Worm (Caenorhabditis elegans) whole organism, L1 larva: Measurements from ENCODE around the gene Y49F6C.2.

Source experiments
- C04F5.9 ChIP-seq: sonication (generic microtip); optimal IDR thresholded peaks from 2 replicates; lab custom pipeline; 2016; ENCODE audit warnings: missing genetic modification characterization, missing compliant biosample characterization
- F16B12.6 ChIP-seq: fragments of 150-350 bp; optimal IDR thresholded peaks from 2 replicates; lab custom pipeline; 2014; ENCODE audit warnings: missing biosample characterization, missing genetic modification characterization
- lin-13 ChIP-seq: fragments of 150-350 bp; optimal IDR thresholded peaks from 2 replicates; lab custom pipeline; 2014; ENCODE audit warnings: missing biosample characterization, missing genetic modification reagents, missing genetic modification characterization
- lin-35 ChIP-seq, 2 experiments: fragments of 150-350 bp; optimal IDR thresholded peaks; 2 replicates each; lab custom pipeline; 2014; ENCODE audit warnings: missing biosample characterization in 2 of 2, missing genetic modification characterization in 2 of 2, missing genetic modification reagents in 2 of 2
- lin-39 ChIP-seq: fragments of 150-350 bp; optimal IDR thresholded peaks from 2 replicates; lab custom pipeline; 2014; ENCODE audit warnings: missing biosample characterization, missing genetic modification reagents, missing genetic modification characterization
- nhr-11 ChIP-seq: fragments of 150-350 bp; optimal IDR thresholded peaks from 2 replicates; lab custom pipeline; 2014; ENCODE audit warnings: missing biosample characterization, missing genetic modification characterization
- nhr-12 ChIP-seq: sonication (generic microtip); optimal IDR thresholded peaks from 2 replicates; lab custom pipeline; 2017; ENCODE audit warnings: missing biosample characterization, missing genetic modification characterization
- sptf-1 ChIP-seq: fragments of 150-350 bp; optimal IDR thresholded peaks from 2 replicates; lab custom pipeline; 2014; ENCODE audit warnings: missing biosample characterization, missing genetic modification characterization

DNA sequence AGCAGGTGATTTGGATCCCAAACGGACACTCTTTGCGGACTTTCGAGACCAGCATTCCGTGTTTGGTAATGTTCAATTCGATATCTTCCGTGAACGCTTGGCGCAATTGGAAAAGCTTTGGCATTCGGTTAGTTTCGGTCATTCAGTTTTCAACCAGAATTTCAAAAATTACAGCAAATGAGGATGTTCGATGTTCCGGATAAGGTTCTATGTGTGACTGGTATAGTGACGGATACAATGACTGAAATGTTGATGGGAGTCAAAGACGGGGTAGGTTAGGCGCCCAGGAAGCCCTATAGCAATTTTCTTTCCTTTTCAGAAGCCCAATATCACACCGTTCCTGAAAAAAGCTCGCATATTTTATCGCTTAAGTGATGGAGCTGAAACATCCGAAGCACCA is 4.7 kb downstream of the Y49F6C.2 start:
- no peak for TF ChIP-seq nhr-11 (tag; lab: Kevin White, UChicago)
- no peak for TF ChIP-seq F16B12.6 (tag; lab: Kevin White, UChicago)
- no peak for TF ChIP-seq lin-35 (GFP tag; optimal IDR thresholded peaks at IDR 0.05; lab: Kevin White, UChicago)
- TF ChIP-seq lin-39 = no peak
- no peak for TF ChIP-seq C04F5.9
- TF ChIP-seq lin-13 (GFP tag; lab: Kevin White, UChicago) = no peak
- no peak for TF ChIP-seq nhr-12 (tag; lab: Kevin White, UChicago)
- no peak for TF ChIP-seq sptf-1 (tag; lab: Kevin White, UChicago)
